Worm (Caenorhabditis elegans): Measurements from ENCODE around the gene rif-1.2.

ce11 chrX:12335808-12336207, 35.4 kb downstream of the rif-1.2 start, which contains the start of gene srd-48:
- TF ChIP-seq nhr-12 (tag; optimal IDR thresholded peaks at IDR 0.05) (no peak), nhr-28 (tag; optimal IDR thresholded peaks at IDR 0.05) (no peak)
